Fruit fly (Drosophila melanogaster): ENCODE measurements around the gene Gug.

Gene Gug

dm6 chr3L:8445027-8445426, 4.7 kb upstream of the Gug start (continued):
- TF ChIP-seq CG7839 (tag; optimal IDR thresholded peaks at IDR 0.05) (peak; percentile 44), lola (GFP tag; optimal IDR thresholded peaks at IDR 0.05) (peak in 1 of 3 experiments; percentile 13), Ptx1 (GFP tag; IDR thresholded peaks at IDR 0.05) (peak; percentile 54), CG13123 (GFP tag; optimal IDR thresholded peaks at IDR 0.05) (no peak), sd (tag; optimal IDR thresholded peaks at IDR 0.05) (no peak), CG17829 (tag; optimal IDR thresholded peaks at IDR 0.05) (peak; percentile 76)

DNA sequence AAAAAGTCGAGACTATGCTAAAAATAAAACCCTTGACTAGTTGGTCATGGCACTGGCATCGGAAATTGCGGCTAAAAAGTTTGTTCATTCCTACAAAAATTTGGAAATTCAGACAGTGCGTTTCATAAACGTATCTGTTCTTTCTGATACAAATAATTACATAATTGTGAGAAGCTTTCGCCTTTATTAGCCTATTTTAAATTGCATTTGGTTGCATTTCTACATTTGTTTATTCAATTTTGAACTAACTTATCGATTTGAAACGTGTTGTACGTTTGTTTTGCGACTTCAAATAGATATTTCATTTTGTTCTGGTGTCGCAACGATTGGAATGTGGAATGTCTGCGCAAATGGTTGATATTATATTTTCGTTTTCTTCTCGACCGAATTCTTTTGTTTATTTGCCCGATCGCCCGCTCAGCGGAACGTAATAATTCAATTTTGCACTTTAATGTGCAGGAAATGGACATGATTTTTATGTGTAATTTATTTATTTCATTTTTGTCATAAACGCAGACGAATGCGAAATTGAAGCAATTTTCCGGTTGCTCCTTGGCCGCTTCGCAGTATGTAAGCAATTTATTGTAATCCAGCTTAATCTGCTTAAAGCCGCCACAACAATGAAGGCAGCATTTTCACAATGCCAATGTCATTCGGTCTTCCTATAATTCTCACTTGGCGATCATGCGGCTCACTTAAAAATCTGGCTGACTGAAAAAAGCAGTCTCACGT, 3.5 kb upstream of the Gug start:
- TF ChIP-seq Ets97D (GFP tag; optimal IDR thresholded peaks at IDR 0.05) (peak; percentile 13), Awh (GFP tag; IDR thresholded peaks at IDR 0.05) (no peak), sens (GFP tag) (peak; percentile 79), D19A (tag; optimal IDR thresholded peaks at IDR 0.05) (peak; percentile 34), HLH3B (GFP tag; IDR thresholded peaks at IDR 0.05) (peak; percentile 19; the same call in 1 of the 2 replicates), HHEX (GFP tag; optimal IDR thresholded peaks at IDR 0.05) (peak; percentile 30), CG7928 (GFP tag; optimal IDR thresholded peaks at IDR 0.05) (peak; percentile 37), knrl (GFP tag; IDR thresholded peaks at IDR 0.05; ENCODE audit: partially characterized antibody) (no peak), lilli (GFP tag; optimal IDR thresholded peaks at IDR 0.05) (peak; percentile 75), CG15269 (tag; optimal IDR thresholded peaks at IDR 0.05) (peak; percentile 77), Hr51 (GFP tag; optimal IDR thresholded peaks at IDR 0.05) (peak in 1 of 2 experiments; percentile 75), gsb-n (tag; optimal IDR thresholded peaks at IDR 0.05) (no peak), CG1602 (GFP tag; optimal IDR thresholded peaks at IDR 0.05) (no peak), CG32767 (GFP tag; IDR thresholded peaks at IDR 0.05) (no peak), CrebB (tag; optimal IDR thresholded peaks at IDR 0.05) (peak; percentile 22), Xbp1 (GFP tag; optimal IDR thresholded peaks at IDR 0.05) (peak; percentile 62), pan (optimal IDR thresholded peaks at IDR 0.05) (no peak), pan (GFP tag; optimal IDR thresholded peaks at IDR 0.05 in 1 of 2, IDR thresholded peaks at IDR 0.05 in 1 of 2) (peak in 1 of 2 experiments; percentile 50), Ada2b (GFP tag; IDR thresholded peaks at IDR 0.05) (peak; percentile 59), lola (GFP tag; optimal IDR thresholded peaks at IDR 0.05) (no peak), Blimp-1 (GFP tag; optimal IDR thresholded peaks at IDR 0.05) (peak; percentile 31), CG13424 (tag; optimal IDR thresholded peaks at IDR 0.05) (peak; percentile 59), Abd-B (GFP tag; optimal IDR thresholded peaks at IDR 0.05) (no peak), Ets65A (GFP tag) (peak; percentile 68), CG6254 (GFP tag; optimal IDR thresholded peaks at IDR 0.05) (no peak), CG31365 (tag; optimal IDR thresholded peaks at IDR 0.05) (peak; percentile 30), lbe (GFP tag; optimal IDR thresholded peaks at IDR 0.05) (no peak), ab (GFP tag; optimal IDR thresholded peaks at IDR 0.05) (no peak), CG6683 (GFP tag; optimal IDR thresholded peaks at IDR 0.05) (no peak), B-H2 (GFP tag; optimal IDR thresholded peaks at IDR 0.05) (peak; percentile 46), CG15011 (GFP tag; optimal IDR thresholded peaks at IDR 0.05) (no peak), CG10274 (GFP tag; optimal IDR thresholded peaks at IDR 0.05) (no peak), CG1647 (GFP tag; optimal IDR thresholded peaks at IDR 0.05) (peak; percentile 2), Ptx1 (GFP tag; IDR thresholded peaks at IDR 0.05) (0 out of 2 replicates have a peak, but pooled peaks have one; percentile 11), gfzf (GFP tag; optimal IDR thresholded peaks at IDR 0.05) (no peak), schlank (tag; optimal IDR thresholded peaks at IDR 0.05) (peak; percentile 60), Mes4 (GFP tag; optimal IDR thresholded peaks at IDR 0.05) (peak; percentile 5), ranshi (GFP tag; IDR thresholded peaks at IDR 0.05) (0 out of 2 replicates have a peak, but pooled peaks have one; percentile 55), ap (GFP tag; IDR thresholded peaks at IDR 0.05) (no peak), ase (GFP tag; IDR thresholded peaks at IDR 0.05) (no peak), CG12391 (tag; optimal IDR thresholded peaks at IDR 0.05) (peak; percentile 54), Usf (GFP tag; optimal IDR thresholded peaks at IDR 0.05) (no peak), dpn (GFP tag; optimal IDR thresholded peaks at IDR 0.05) (peak; percentile 51 to 55)

All from whole organism, embryonic.